Worm (Caenorhabditis elegans) whole organism, early embryonic: Measurements from ENCODE around the gene T13B5.9.

Source experiments
- ama-1 ChIP-seq: fragments of 150-350 bp; optimal IDR thresholded peaks from 2 replicates; lab custom pipeline; 2014
- ceh-13 ChIP-seq: fragments of 200-800 bp; sonication (Bioruptor generic); optimal IDR thresholded peaks from 2 replicates; lab custom pipeline; 2018; ENCODE audit warnings: mild to moderate bottlenecking, missing genetic modification characterization, missing compliant biosample characterization
- ets-7 ChIP-seq: sonication (generic microtip); optimal IDR thresholded peaks from 2 replicates; lab custom pipeline; 2016; ENCODE audit warnings: missing genotype, missing genetic modification characterization, missing compliant biosample characterization
- hnd-1 ChIP-seq: sonication (generic microtip); optimal IDR thresholded peaks from 2 replicates; lab custom pipeline; 2016; ENCODE audit warnings: missing genetic modification characterization, missing compliant biosample characterization

DNA sequence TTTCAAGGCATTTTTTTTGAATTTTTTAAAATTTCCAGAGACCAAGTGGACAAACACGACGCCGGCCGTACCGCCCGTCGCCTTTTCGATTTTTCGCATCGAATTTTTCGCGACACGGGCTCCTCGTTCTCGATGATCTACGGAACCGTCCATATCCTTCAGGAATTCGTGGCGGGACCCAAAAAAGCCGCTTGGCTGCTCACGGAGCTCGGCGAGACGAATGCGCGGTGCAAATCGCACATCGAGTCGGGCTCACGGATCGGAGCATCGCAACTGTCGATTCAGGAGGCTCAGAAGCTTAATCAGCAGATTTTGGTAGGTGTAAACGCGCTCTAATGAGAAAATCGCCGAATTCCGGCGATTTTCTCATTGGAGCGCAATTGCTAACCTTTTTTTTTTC lies 27.5 kb upstream of the T13B5.9 start:
- TF ChIP-seq ceh-13 (GFP tag; lab: Kevin White, UChicago) (no peak), ets-7 (tag; lab: Kevin White, UChicago) (no peak), hnd-1 (tag; lab: Kevin White, UChicago) (no peak), ama-1 (lab: Kevin White, UChicago) (no peak)
